Worm (Caenorhabditis elegans) whole organism, L4/young adult: Measurements from ENCODE around the gene mon-2.

Source experiments
- W03F9.2 ChIP-seq: fragments of 150-350 bp; optimal IDR thresholded peaks from 2 replicates; lab custom pipeline; 2014; ENCODE audit warnings: missing biosample characterization, missing genetic modification characterization
- him-1 ChIP-seq: sonication (generic microtip); optimal IDR thresholded peaks from 2 replicates; lab custom pipeline; 2016; ENCODE audit warnings: missing genotype, missing genetic modification reagents, missing genetic modification characterization, missing compliant biosample characterization

DNA sequence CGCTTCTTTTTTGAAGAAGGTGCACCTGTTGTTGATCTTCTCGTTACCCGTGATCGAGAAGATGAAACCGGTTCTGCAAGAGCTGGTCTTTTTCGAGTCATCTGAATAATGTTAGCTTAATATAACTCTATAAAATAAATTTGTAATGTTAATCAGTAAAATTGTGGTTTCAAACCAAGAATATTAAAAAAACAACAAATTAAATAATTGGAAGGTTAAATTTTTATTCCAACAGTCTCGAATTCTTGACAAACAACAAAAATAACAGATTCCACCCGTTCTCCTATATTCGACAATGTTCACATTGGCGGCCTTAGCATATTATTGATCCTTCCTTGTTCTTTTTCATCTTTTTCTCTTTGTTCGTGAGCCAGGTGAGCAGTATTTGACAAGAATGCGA, 4.5 kb upstream of the mon-2 start, which contains the start of gene mig-32:
- no peak for TF ChIP-seq him-1 (tag; lab: Kevin White, UChicago)
- no peak for TF ChIP-seq W03F9.2 (tag; lab: Kevin White, UChicago)
